Worm (Caenorhabditis elegans) whole organism, young adult: ENCODE data around the gene F52H2.15.

Experiments
- B0019.2 ChIP-seq: fragments of 200-800 bp; sonication (Bioruptor generic); conservative IDR thresholded peaks from 2 replicates; pipeline ENCODE4 v1.3.6; 2022; ENCODE audit warnings: missing genetic modification reagents, missing genetic modification characterization, missing compliant biosample characterization
- B0035.1 ChIP-seq: sonication (generic microtip); optimal IDR thresholded peaks from 2 replicates; lab custom pipeline; 2016; ENCODE audit warnings: missing genetic modification characterization, mild to moderate bottlenecking, missing compliant biosample characterization, missing genotype, missing genetic modification reagents
- B0261.1 ChIP-seq: sonication (generic microtip); optimal IDR thresholded peaks from 2 replicates; lab custom pipeline; 2016; ENCODE audit warnings: mild to moderate bottlenecking, missing genetic modification characterization, moderate library complexity, missing compliant biosample characterization
- B0336.3 ChIP-seq: fragments of 200-800 bp; sonication (Bioruptor generic); IDR thresholded peaks from 2 replicates; pipeline ENCODE4 v1.3.6; 2022; ENCODE audit warnings: missing genetic modification characterization, missing compliant biosample characterization
- F23B12.7 ChIP-seq: sonication (generic microtip); optimal IDR thresholded peaks from 2 replicates; lab custom pipeline; 2017; ENCODE audit warnings: missing genetic modification characterization, mild to moderate bottlenecking, missing compliant biosample characterization, antibody characterized with exemption, moderate library complexity; ENCODE audit not compliant: insufficient read depth
- F49E8.2 ChIP-seq: sonication (generic microtip); optimal IDR thresholded peaks from 3 replicates; lab custom pipeline; 2017; ENCODE audit warnings: missing genetic modification characterization, mild to moderate bottlenecking, missing compliant biosample characterization, antibody characterized with exemption, moderate library complexity; ENCODE audit not compliant: insufficient read depth
- F52B5.7 ChIP-seq: sonication (generic microtip); optimal IDR thresholded peaks from 2 replicates; lab custom pipeline; 2016; ENCODE audit warnings: mild to moderate bottlenecking, missing genetic modification characterization, missing compliant biosample characterization
- K11D2.4 ChIP-seq: fragments of 200-800 bp; sonication (Bioruptor generic); IDR thresholded peaks from 2 replicates; pipeline ENCODE4 v1.3.6; 2022; ENCODE audit warnings: missing genetic modification reagents, missing genetic modification characterization, missing compliant biosample characterization
- K12H6.12 ChIP-seq: fragments of 200-800 bp; sonication (Bioruptor generic); optimal IDR thresholded peaks from 2 replicates; lab custom pipeline; 2018; ENCODE audit warnings: mild to moderate bottlenecking, missing genetic modification characterization, missing compliant biosample characterization
- T07F8.4 ChIP-seq: sonication (generic microtip); optimal IDR thresholded peaks from 2 replicates; lab custom pipeline; 2016; ENCODE audit warnings: mild to moderate bottlenecking, missing genetic modification characterization, moderate library complexity, missing compliant biosample characterization
- Y56A3A.18 ChIP-seq: fragments of 200-800 bp; sonication (Bioruptor generic); IDR thresholded peaks from 2 replicates; pipeline ENCODE4 v1.3.6; 2022; ENCODE audit warnings: missing genetic modification reagents, missing genetic modification characterization, missing compliant biosample characterization
- ZK185.1 ChIP-seq: sonication (generic microtip); optimal IDR thresholded peaks from 2 replicates; lab custom pipeline; 2016; ENCODE audit warnings: mild to moderate bottlenecking, missing genetic modification characterization, missing compliant biosample characterization; ENCODE audit not compliant: poor library complexity, severe bottlenecking
- akir-1 ChIP-seq: fragments of 200-800 bp; sonication (Bioruptor generic); optimal IDR thresholded peaks from 2 replicates; lab custom pipeline; 2018; ENCODE audit warnings: mild to moderate bottlenecking, missing genetic modification characterization, moderate library complexity, missing compliant biosample characterization
- ama-1 ChIP-seq, 3 experiments: fragments of 150-350 bp in 1 of 3; sonication (generic microtip) in 2 of 3; optimal IDR thresholded peaks; 2 replicates each; lab custom pipeline; 2014 to 2018; ENCODE audit warnings: missing biosample characterization in 2 of 3, missing genetic modification characterization in 2 of 3, missing genetic modification reagents in 2 of 3
- aptf-3 ChIP-seq: fragments of 200-800 bp; sonication (Bioruptor generic); IDR thresholded peaks from 2 replicates; pipeline ENCODE4 v1.3.6; 2022; ENCODE audit warnings: missing genetic modification characterization, missing compliant biosample characterization
- atf-7 ChIP-seq: sonication (generic microtip); optimal IDR thresholded peaks from 2 replicates; lab custom pipeline; 2017; ENCODE audit warnings: mild to moderate bottlenecking, missing genetic modification characterization, missing compliant biosample characterization
- athp-1 ChIP-seq: sonication (generic microtip); optimal IDR thresholded peaks from 2 replicates; lab custom pipeline; 2017; ENCODE audit warnings: mild to moderate bottlenecking, missing genetic modification characterization, missing compliant biosample characterization
- cebp-1 ChIP-seq, 2 experiments: fragments of 200-800 bp in 1 of 2; sonication (Bioruptor generic) in 1 of 2; sonication (generic microtip) in 1 of 2; IDR thresholded peaks in 1 of 2; optimal IDR thresholded peaks in 1 of 2; 2 replicates each; pipeline versions ENCODE4 v1.3.6 to Lab custom; 2017 to 2022; ENCODE audit warnings: missing compliant biosample characterization in 2 of 2, missing genetic modification characterization in 2 of 2, mild to moderate bottlenecking in 1 of 2, missing genetic modification reagents in 1 of 2, moderate library complexity in 1 of 2
- cebp-2 ChIP-seq: fragments of 200-800 bp; sonication (Bioruptor generic); IDR thresholded peaks from 2 replicates; pipeline ENCODE4 v1.3.6; 2022; ENCODE audit warnings: missing genetic modification characterization, missing compliant biosample characterization
- ceh-40 ChIP-seq: fragments of 200-800 bp; sonication (Bioruptor generic); IDR thresholded peaks from 2 replicates; pipeline ENCODE4 v1.3.6; 2022; ENCODE audit warnings: missing genetic modification characterization, missing compliant biosample characterization
- dox-1 ChIP-seq: fragments of 200-800 bp; sonication (Bioruptor generic); IDR thresholded peaks from 2 replicates; pipeline ENCODE4 v1.3.6; 2022; ENCODE audit warnings: missing genetic modification reagents, missing genetic modification characterization, missing compliant biosample characterization
- ekl-4 ChIP-seq: fragments of 200-800 bp; sonication (Bioruptor generic); IDR thresholded peaks from 2 replicates; pipeline ENCODE4 v1.3.6; 2022; ENCODE audit warnings: missing genetic modification reagents, missing genetic modification characterization, missing compliant biosample characterization
- fkh-3 ChIP-seq: sonication (generic microtip); optimal IDR thresholded peaks from 2 replicates; lab custom pipeline; 2016; ENCODE audit warnings: mild to moderate bottlenecking, missing genetic modification characterization, missing compliant biosample characterization
- hrde-1 ChIP-seq: sonication (generic microtip); optimal IDR thresholded peaks from 2 replicates; lab custom pipeline; 2016; ENCODE audit warnings: missing genetic modification characterization, mild to moderate bottlenecking, missing compliant biosample characterization, moderate library complexity, missing genotype, missing genetic modification reagents, borderline replicate concordance
- lin-26 ChIP-seq: fragments of 200-800 bp; sonication (Bioruptor generic); IDR thresholded peaks from 2 replicates; pipeline ENCODE4 v1.3.6; 2022; ENCODE audit warnings: missing genetic modification reagents, missing genetic modification characterization, missing compliant biosample characterization
- lin-40 ChIP-seq: sonication (generic microtip); optimal IDR thresholded peaks from 2 replicates; lab custom pipeline; 2016; ENCODE audit warnings: missing genetic modification characterization, mild to moderate bottlenecking, missing compliant biosample characterization, missing genotype, missing genetic modification reagents
- lin-54 ChIP-seq: fragments of 200-800 bp; sonication (Bioruptor generic); optimal IDR thresholded peaks from 2 replicates; lab custom pipeline; 2018; ENCODE audit warnings: mild to moderate bottlenecking, missing genetic modification characterization, missing compliant biosample characterization
- madf-10 ChIP-seq: sonication (generic microtip); optimal IDR thresholded peaks from 2 replicates; lab custom pipeline; 2016; ENCODE audit warnings: mild to moderate bottlenecking, missing genetic modification characterization, missing compliant biosample characterization
- madf-3 ChIP-seq: fragments of 200-800 bp; sonication (Bioruptor generic); IDR thresholded peaks from 2 replicates; pipeline ENCODE4 v1.3.6; 2022; ENCODE audit warnings: missing genetic modification reagents, missing genetic modification characterization, missing compliant biosample characterization
- madf-6 ChIP-seq: fragments of 200-800 bp; sonication (Bioruptor generic); IDR thresholded peaks from 2 replicates; pipeline ENCODE4 v1.3.6; 2022; ENCODE audit warnings: missing genetic modification reagents, missing genetic modification characterization, missing compliant biosample characterization
- mcd-1 ChIP-seq: fragments of 200-800 bp; sonication (Bioruptor generic); IDR thresholded peaks from 2 replicates; pipeline ENCODE4 v1.3.6; 2022; ENCODE audit warnings: missing genetic modification reagents, missing genetic modification characterization, missing compliant biosample characterization
- mes-4 ChIP-seq: sonication (generic microtip); optimal IDR thresholded peaks from 2 replicates; lab custom pipeline; 2016; ENCODE audit warnings: missing genotype, missing genetic modification characterization, missing compliant biosample characterization
- nfya-1 ChIP-seq: sonication (generic microtip); optimal IDR thresholded peaks from 2 replicates; lab custom pipeline; 2017; ENCODE audit warnings: antibody characterized with exemption, missing compliant biosample characterization, missing genetic modification characterization, borderline replicate concordance; ENCODE audit not compliant: insufficient read depth
- nfya-2 ChIP-seq: fragments of 200-800 bp; sonication (Bioruptor generic); IDR thresholded peaks from 2 replicates; pipeline ENCODE4 v1.3.6; 2022; ENCODE audit warnings: missing genetic modification reagents, missing genetic modification characterization, missing compliant biosample characterization
- nfyb-1 ChIP-seq: fragments of 200-800 bp; sonication (Bioruptor generic); IDR thresholded peaks from 2 replicates; pipeline ENCODE4 v1.3.6; 2022; ENCODE audit warnings: missing genetic modification reagents, missing genetic modification characterization, missing compliant biosample characterization
- nhr-179 ChIP-seq: sonication (generic microtip); optimal IDR thresholded peaks from 2 replicates; lab custom pipeline; 2016; ENCODE audit warnings: mild to moderate bottlenecking, missing genetic modification characterization, missing compliant biosample characterization
- nhr-90 ChIP-seq: sonication (generic microtip); optimal IDR thresholded peaks from 2 replicates; lab custom pipeline; 2016; ENCODE audit warnings: missing genotype, mild to moderate bottlenecking, missing genetic modification characterization, missing compliant biosample characterization
- rcor-1 ChIP-seq: fragments of 200-800 bp; sonication (Bioruptor generic); IDR thresholded peaks from 2 replicates; pipeline ENCODE4 v1.3.6; 2022; ENCODE audit warnings: missing genetic modification reagents, missing genetic modification characterization, missing compliant biosample characterization
- repo-1 ChIP-seq: sonication (generic microtip); optimal IDR thresholded peaks from 2 replicates; lab custom pipeline; 2017; ENCODE audit warnings: mild to moderate bottlenecking, missing genetic modification characterization, missing compliant biosample characterization
- snpc-4 ChIP-seq, 5 experiments: fragments of 150-350 bp in 1 of 5; sonication (generic microtip) in 4 of 5; optimal IDR thresholded peaks; 2 replicates each; lab custom pipeline; 2014 to 2018; ENCODE audit warnings: missing genetic modification characterization in 5 of 5, missing biosample characterization in 3 of 5, antibody characterized with exemption in 2 of 5, mild to moderate bottlenecking in 2 of 5, missing compliant biosample characterization in 2 of 5, missing genotype in 2 of 5, moderate library complexity in 2 of 5, missing genetic modification reagents in 1 of 5
- tbp1 ChIP-seq: fragments of 200-800 bp; sonication (Bioruptor generic); optimal IDR thresholded peaks from 2 replicates; lab custom pipeline; 2018; ENCODE audit warnings: mild to moderate bottlenecking, missing genetic modification characterization, missing compliant biosample characterization
- unc-130 ChIP-seq: sonication (generic microtip); optimal IDR thresholded peaks from 2 replicates; lab custom pipeline; 2016; ENCODE audit warnings: missing genetic modification reagents, missing genetic modification characterization, missing compliant biosample characterization
- ztf-18 ChIP-seq: sonication (generic microtip); optimal IDR thresholded peaks from 2 replicates; lab custom pipeline; 2016; ENCODE audit warnings: missing genotype, mild to moderate bottlenecking, missing genetic modification characterization, missing compliant biosample characterization
- ztf-26 ChIP-seq: sonication (generic microtip); optimal IDR thresholded peaks from 2 replicates; lab custom pipeline; 2017; ENCODE audit warnings: missing genetic modification characterization, missing compliant biosample characterization
- ztf-28 ChIP-seq: fragments of 200-800 bp; sonication (Bioruptor generic); IDR thresholded peaks from 2 replicates; pipeline ENCODE4 v1.3.6; 2022; ENCODE audit warnings: missing genetic modification reagents, missing genetic modification characterization, missing compliant biosample characterization
- ztf-3 ChIP-seq: fragments of 200-800 bp; sonication (Bioruptor generic); optimal IDR thresholded peaks from 2 replicates; lab custom pipeline; 2018; ENCODE audit warnings: mild to moderate bottlenecking, missing genetic modification characterization, missing compliant biosample characterization

F52H2.15 gene

DNA sequence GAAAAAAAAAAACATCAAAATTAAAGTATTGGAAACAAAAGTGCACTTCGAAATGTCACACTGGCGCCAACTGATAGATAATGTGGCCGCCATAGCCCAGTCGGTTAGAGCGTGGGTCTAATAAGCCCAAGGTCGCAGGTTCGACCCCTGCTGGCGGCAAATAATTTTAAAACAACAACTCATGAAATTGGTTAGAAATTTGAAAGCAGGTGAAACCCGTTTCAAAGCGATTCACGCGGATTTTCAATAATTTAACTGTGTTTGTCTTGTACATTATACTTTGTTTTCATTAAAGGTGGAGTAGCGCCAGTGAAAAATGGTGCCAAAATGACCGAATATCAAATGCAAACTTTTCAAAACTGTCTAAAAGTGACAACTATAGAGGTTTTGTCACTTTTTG is 33.9 kb upstream of the F52H2.15 start:
- TF ChIP-seq Y56A3A.18 (GFP tag; lab: Robert Waterston, UW) (0 out of 2 replicates have a peak, but pooled peaks have one; percentile 58), ama-1 (optimal IDR thresholded peaks at IDR 0.05; lab: Kevin White, UChicago) (no peak), ama-1 (GFP tag; optimal IDR thresholded peaks at IDR 0.05; lab: Kevin White, UChicago) (peak; percentile 16 to 32), madf-10 (tag; lab: Kevin White, UChicago) (peak; percentile 44), tbp1 (GFP tag; lab: Kevin White, UChicago) (peak; percentile 85), repo-1 (tag; lab: Kevin White, UChicago) (peak; percentile 80), ztf-18 (tag; lab: Kevin White, UChicago) (peak; percentile 65), T07F8.4 (tag; lab: Kevin White, UChicago) (peak; percentile 58), fkh-3 (tag; lab: Kevin White, UChicago) (peak; percentile 2), aptf-3 (GFP tag; lab: Robert Waterston, UW) (peak; percentile 71; the same call in 1 of the 2 replicates), ZK185.1 (peak; percentile 81), F52B5.7 (no peak), mes-4 (tag; lab: Kevin White, UChicago) (peak; percentile 42), hrde-1 (tag; lab: Kevin White, UChicago) (no peak), nhr-90 (tag; lab: Kevin White, UChicago) (peak; percentile 66), ekl-4 (GFP tag; lab: Robert Waterston, UW) (peak; percentile 61; the same call in 1 of the 2 replicates), lin-54 (GFP tag; lab: Kevin White, UChicago) (peak; percentile 44), mcd-1 (GFP tag; lab: Robert Waterston, UW) (peak; percentile 32; the same call in 1 of the 2 replicates), B0019.2 (GFP tag; lab: Robert Waterston, UW) (no peak), madf-6 (GFP tag; lab: Robert Waterston, UW) (peak; percentile 47; the same call in 1 of the 2 replicates), ztf-3 (GFP tag; lab: Kevin White, UChicago) (no peak), unc-130 (GFP tag; lab: Kevin White, UChicago) (peak; percentile 13), K11D2.4 (GFP tag; lab: Robert Waterston, UW) (no peak), madf-3 (GFP tag; lab: Robert Waterston, UW) (no peak), ceh-40 (GFP tag; lab: Robert Waterston, UW) (no peak), ztf-26 (tag; lab: Kevin White, UChicago) (peak; percentile 27), lin-26 (GFP tag; lab: Robert Waterston, UW) (peak; percentile 82), nfya-1 (no peak), lin-40 (tag; lab: Kevin White, UChicago) (peak; percentile 53), rcor-1 (GFP tag; lab: Robert Waterston, UW) (0 out of 2 replicates have a peak, but pooled peaks have one; percentile 16), nhr-179 (tag; lab: Kevin White, UChicago) (peak; percentile 73), cebp-1 (GFP tag; IDR thresholded peaks at IDR 0.05; lab: Robert Waterston, UW) (peak; percentile 30; the same call in 1 of the 2 replicates), cebp-1 (tag; optimal IDR thresholded peaks at IDR 0.05; lab: Kevin White, UChicago) (peak; percentile 57), nfya-2 (GFP tag; lab: Robert Waterston, UW) (0 out of 2 replicates have a peak, but pooled peaks have one; percentile 67), nfyb-1 (peak; percentile 87), athp-1 (tag; lab: Kevin White, UChicago) (peak; percentile 40), B0336.3 (no peak), akir-1 (GFP tag; lab: Kevin White, UChicago) (no peak), atf-7 (tag; lab: Kevin White, UChicago) (peak; percentile 56), ztf-28 (GFP tag; lab: Robert Waterston, UW) (0 out of 2 replicates have a peak, but pooled peaks have one; percentile 42), B0261.1 (tag; lab: Kevin White, UChicago) (peak; percentile 75), F49E8.2 (tag; lab: Kevin White, UChicago) (no peak), B0035.1 (tag; lab: Kevin White, UChicago) (peak; percentile 16), K12H6.12 (tag; lab: Kevin White, UChicago) (peak; percentile 17), snpc-4 (GFP tag; optimal IDR thresholded peaks at IDR 0.05; lab: Kevin White, UChicago) (peak; percentile 48), snpc-4 (tag; optimal IDR thresholded peaks at IDR 0.05; lab: Kevin White, UChicago) (peak; percentile 2 to 75 (median 66)), dox-1 (GFP tag; lab: Robert Waterston, UW) (peak; percentile 66; the same call in 1 of the 2 replicates), cebp-2 (GFP tag; lab: Robert Waterston, UW) (0 out of 2 replicates have a peak, but pooled peaks have one; percentile 12), F23B12.7 (peak; percentile 19)
